Worm (Caenorhabditis elegans) whole organism, mixed stage, embryonic: ENCODE results near the gene ceh-74.
"Not testable (repeated sequence)": the region's sequence is repeated elsewhere in the genome, so short reads cannot be mapped to it uniquely, and the experiment has no call there.

Experiments used
- flh-1 ChIP-seq: fragments of 200-800 bp; sonication (Bioruptor generic); optimal IDR thresholded peaks from 2 replicates; lab custom pipeline; 2018; ENCODE audit warnings: mild to moderate bottlenecking, missing genetic modification characterization, moderate library complexity, missing compliant biosample characterization
- lin-13 ChIP-seq: fragments of 150-350 bp; optimal IDR thresholded peaks from 2 replicates; lab custom pipeline; 2014; ENCODE audit warnings: missing biosample characterization, missing genetic modification characterization
- nhr-237 ChIP-seq: fragments of 150-350 bp; optimal IDR thresholded peaks from 2 replicates; lab custom pipeline; 2014; ENCODE audit warnings: missing biosample characterization, missing genetic modification characterization
- pha-4 ChIP-seq: fragments of 150-350 bp; optimal IDR thresholded peaks from 2 replicates; lab custom pipeline; 2018; ENCODE audit warnings: missing biosample characterization, missing genetic modification reagents, missing genetic modification characterization
- snpc-4 ChIP-seq: fragments of 150-350 bp; optimal IDR thresholded peaks from 2 replicates; lab custom pipeline; 2014; ENCODE audit warnings: missing biosample characterization, missing genetic modification characterization
- ztf-11 ChIP-seq: fragments of 150-350 bp; optimal IDR thresholded peaks from 2 replicates; lab custom pipeline; 2014; ENCODE audit warnings: missing biosample characterization, missing genetic modification characterization

DNA sequence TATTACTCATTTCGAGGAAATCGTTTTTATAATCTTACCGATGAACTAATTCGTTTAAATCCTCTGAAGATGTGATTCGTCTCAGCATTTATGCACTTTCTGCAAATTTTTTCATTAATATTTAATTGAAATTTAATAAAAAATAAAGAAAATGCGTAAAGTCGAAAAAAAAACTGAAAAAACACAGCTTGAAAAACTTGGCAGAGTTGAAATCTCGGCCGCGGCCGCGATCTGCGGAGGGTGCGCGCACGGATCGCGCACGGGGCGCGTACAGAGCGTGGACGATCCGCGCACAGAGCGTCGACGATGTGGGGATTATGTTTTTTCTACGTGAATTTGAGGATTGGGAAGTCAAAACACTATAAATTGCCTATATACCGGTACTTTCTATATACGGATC, 40.1 kb upstream of the ceh-74 start, which contains the start of gene AH10.4:
- TF ChIP-seq pha-4 (tag; lab: Kevin White, UChicago); lin-13 (tag; lab: Kevin White, UChicago); flh-1; nhr-237; snpc-4 (tag; lab: Kevin White, UChicago); ztf-11: not testable (repeated sequence)
